Fruit fly (Drosophila melanogaster) whole organism, embryonic: Measurements from ENCODE around the gene CG43293.

Experiments
- Abd-B ChIP-seq: fragments of 200-800 bp; sonication (Bioruptor generic); optimal IDR thresholded peaks from 2 replicates; lab custom pipeline; 2018; ENCODE audit warnings: missing biosample characterization, mild to moderate bottlenecking, missing genetic modification characterization, moderate library complexity
- Atf3 ChIP-seq: fragments of 200-800 bp; sonication (Bioruptor generic); optimal IDR thresholded peaks from 3 replicates; lab custom pipeline; 2016; ENCODE audit warnings: missing biosample characterization, missing genetic modification characterization
- B-H2 ChIP-seq: fragments of 200-800 bp; sonication (Bioruptor generic); optimal IDR thresholded peaks from 2 replicates; lab custom pipeline; 2018; ENCODE audit warnings: missing biosample characterization, mild to moderate bottlenecking, missing genetic modification characterization
- BtbVII ChIP-seq: fragments of 200-800 bp; sonication (Bioruptor generic); optimal IDR thresholded peaks from 3 replicates; lab custom pipeline; 2017; ENCODE audit warnings: missing biosample characterization, mild to moderate bottlenecking, missing genetic modification characterization
- CG11247 ChIP-seq: fragments of 200-800 bp; sonication (Bioruptor generic); IDR thresholded peaks from 2 replicates; pipeline ENCODE4 v1.3.6; 2022; ENCODE audit warnings: missing biosample characterization, missing genetic modification characterization
- CG11456 ChIP-seq: fragments of 200-800 bp; sonication (Bioruptor generic); IDR thresholded peaks from 3 replicates; pipeline ENCODE4 v1.3.6; 2022; ENCODE audit warnings: missing biosample characterization, missing genetic modification characterization
- CG11504 ChIP-seq: fragments of 200-800 bp; sonication (Bioruptor generic); optimal IDR thresholded peaks from 3 replicates; lab custom pipeline; 2019; ENCODE audit warnings: missing biosample characterization, mild to moderate bottlenecking, missing genetic modification characterization, moderate library complexity
- CG11560 ChIP-seq: fragments of 200-800 bp; sonication (Bioruptor generic); IDR thresholded peaks from 3 replicates; pipeline ENCODE4 v1.3.6; 2022; ENCODE audit warnings: missing biosample characterization, missing genetic modification characterization
- CG15011 ChIP-seq: fragments of 200-800 bp; sonication (Bioruptor generic); optimal IDR thresholded peaks from 3 replicates; lab custom pipeline; 2018; ENCODE audit warnings: missing biosample characterization, mild to moderate bottlenecking, missing genetic modification characterization
- CG15073 ChIP-seq: fragments of 200-800 bp; sonication (Bioruptor generic); optimal IDR thresholded peaks from 2 replicates; lab custom pipeline; 2016; ENCODE audit warnings: missing biosample characterization, missing genetic modification characterization
- CG15269 ChIP-seq: fragments of 200-800 bp; sonication (Bioruptor generic); optimal IDR thresholded peaks from 2 replicates; lab custom pipeline; 2018; ENCODE audit warnings: missing biosample characterization, mild to moderate bottlenecking, missing genetic modification characterization, moderate library complexity
- CG1792 ChIP-seq: fragments of 200-800 bp; sonication (Bioruptor generic); optimal IDR thresholded peaks from 2 replicates; lab custom pipeline; 2016; ENCODE audit warnings: missing biosample characterization, missing genetic modification characterization
- CG18619 ChIP-seq: fragments of 200-800 bp; sonication (Bioruptor generic); optimal IDR thresholded peaks from 3 replicates; lab custom pipeline; 2017; ENCODE audit warnings: missing biosample characterization, mild to moderate bottlenecking, missing genetic modification characterization
- CG30403 ChIP-seq: fragments of 200-800 bp; sonication (Bioruptor generic); optimal IDR thresholded peaks from 3 replicates; lab custom pipeline; 2016; ENCODE audit warnings: missing biosample characterization, missing genetic modification characterization
- CG32532 ChIP-seq: fragments of 200-800 bp; sonication (Bioruptor generic); IDR thresholded peaks from 2 replicates; pipeline ENCODE4 v1.3.6; 2022; ENCODE audit warnings: missing biosample characterization, missing genetic modification characterization
- CG32767 ChIP-seq: fragments of 200-800 bp; sonication (Bioruptor generic); IDR thresholded peaks from 2 replicates; pipeline ENCODE4 v1.3.6; 2022; ENCODE audit warnings: missing biosample characterization, missing genetic modification characterization
- CG34224 ChIP-seq: fragments of 200-800 bp; sonication (Bioruptor generic); IDR thresholded peaks from 3 replicates; pipeline ENCODE4 v1.3.6; 2022; ENCODE audit warnings: missing biosample characterization, missing genetic modification characterization; ENCODE audit not compliant: partially characterized antibody
- CG4282 ChIP-seq: fragments of 200-800 bp; sonication (Bioruptor generic); optimal IDR thresholded peaks from 2 replicates; lab custom pipeline; 2016; ENCODE audit warnings: missing biosample characterization, missing genetic modification characterization
- CG43689 ChIP-seq: fragments of 200-800 bp; sonication (Bioruptor generic); IDR thresholded peaks from 2 replicates; pipeline ENCODE4 v1.3.6; 2022; ENCODE audit warnings: missing biosample characterization, missing genetic modification characterization
- CG7372 ChIP-seq: fragments of 200-800 bp; sonication (Bioruptor generic); IDR thresholded peaks from 2 replicates; pipeline ENCODE4 v1.3.6; 2022; ENCODE audit warnings: missing biosample characterization, missing genetic modification characterization
- CG7963 ChIP-seq: fragments of 200-800 bp; sonication (Bioruptor generic); IDR thresholded peaks from 3 replicates; pipeline ENCODE4 v1.3.6; 2022; ENCODE audit warnings: missing biosample characterization, missing genetic modification characterization; ENCODE audit not compliant: partially characterized antibody
- CG8924 ChIP-seq: fragments of 200-800 bp; optimal IDR thresholded peaks from 3 replicates; lab custom pipeline; 2019; ENCODE audit warnings: missing biosample characterization, mild to moderate bottlenecking, missing genetic modification characterization, moderate library complexity
- CG8944 ChIP-seq: fragments of 200-800 bp; sonication (Bioruptor generic); optimal IDR thresholded peaks from 3 replicates; lab custom pipeline; 2016; ENCODE audit warnings: missing biosample characterization, missing genetic modification characterization
- CG9797 ChIP-seq: fragments of 200-800 bp; sonication (Bioruptor generic); optimal IDR thresholded peaks from 3 replicates; lab custom pipeline; 2018; ENCODE audit warnings: missing biosample characterization, mild to moderate bottlenecking, missing genetic modification characterization
- CG9817 ChIP-seq: fragments of 200-800 bp; sonication (Bioruptor generic); optimal IDR thresholded peaks from 2 replicates; lab custom pipeline; 2018; ENCODE audit warnings: missing biosample characterization, mild to moderate bottlenecking, missing genetic modification characterization, moderate library complexity
- CkIIα-i1 ChIP-seq: fragments of 200-800 bp; sonication (Bioruptor generic); IDR thresholded peaks from 2 replicates; pipeline ENCODE4 v1.3.6; 2022; ENCODE audit warnings: missing biosample characterization, missing genetic modification characterization
- D19A ChIP-seq: fragments of 200-800 bp; optimal IDR thresholded peaks from 3 replicates; lab custom pipeline; 2019; ENCODE audit warnings: missing biosample characterization, mild to moderate bottlenecking, missing genetic modification characterization, moderate library complexity
- Ets97D ChIP-seq: fragments of 200-800 bp; sonication (Bioruptor generic); optimal IDR thresholded peaks from 3 replicates; lab custom pipeline; 2016; ENCODE audit warnings: missing biosample characterization, missing genetic modification characterization
- HLH3B ChIP-seq: fragments of 200-800 bp; sonication (Bioruptor generic); IDR thresholded peaks from 2 replicates; pipeline ENCODE4 v1.3.6; 2022; ENCODE audit warnings: missing biosample characterization, missing genetic modification characterization
- MTF-1 ChIP-seq: fragments of 200-800 bp; sonication (Bioruptor generic); optimal IDR thresholded peaks from 2 replicates; lab custom pipeline; 2018; ENCODE audit warnings: missing biosample characterization, mild to moderate bottlenecking, missing genetic modification characterization, borderline replicate concordance
- NC2α ChIP-seq: fragments of 200-800 bp; sonication (Bioruptor generic); optimal IDR thresholded peaks from 2 replicates; lab custom pipeline; 2016; ENCODE audit warnings: missing biosample characterization, missing genetic modification characterization
- Pdp1 ChIP-seq, 2 experiments: fragments of 200-800 bp; sonication (Bioruptor generic); optimal IDR thresholded peaks; 3 replicates each; lab custom pipeline; 2016; ENCODE audit warnings: missing biosample characterization in 2 of 2, missing genetic modification characterization in 2 of 2, mild to moderate bottlenecking in 1 of 2, moderate library complexity in 1 of 2
- Ptx1 ChIP-seq: fragments of 200-800 bp; sonication (Bioruptor generic); IDR thresholded peaks from 2 replicates; pipeline ENCODE4 v1.3.6; 2022; ENCODE audit warnings: missing biosample characterization, missing genetic modification characterization
- Rfx ChIP-seq: fragments of 200-800 bp; sonication (Bioruptor generic); IDR thresholded peaks from 2 replicates; pipeline ENCODE4 v1.3.6; 2022; ENCODE audit warnings: missing biosample characterization, missing genetic modification characterization
- Rx ChIP-seq: fragments of 200-800 bp; sonication (Bioruptor generic); IDR thresholded peaks from 2 replicates; pipeline ENCODE4 v1.3.6; 2022; ENCODE audit warnings: missing biosample characterization, missing genetic modification characterization
- Sry-δ ChIP-seq: fragments of 200-800 bp; sonication (Bioruptor generic); optimal IDR thresholded peaks from 2 replicates; lab custom pipeline; 2016; ENCODE audit warnings: missing biosample characterization, missing genetic modification characterization
- Tbp ChIP-seq: fragments of >200 bp; optimal IDR thresholded peaks from 2 replicates; lab custom pipeline; 2018; ENCODE audit warnings: missing biosample characterization, missing genetic modification characterization
- amos ChIP-seq: fragments of 200-800 bp; sonication (Bioruptor generic); IDR thresholded peaks from 2 replicates; pipeline ENCODE4 v1.3.6; 2022; ENCODE audit warnings: missing biosample characterization, missing genetic modification characterization; ENCODE audit not compliant: partially characterized antibody
- dati ChIP-seq: fragments of 200-800 bp; sonication (Bioruptor generic); IDR thresholded peaks from 2 replicates; pipeline ENCODE4 v1.3.6; 2022; ENCODE audit warnings: missing biosample characterization, missing genetic modification characterization
- ewg ChIP-seq: fragments of 200-800 bp; sonication (Bioruptor generic); optimal IDR thresholded peaks from 3 replicates; lab custom pipeline; 2017; ENCODE audit warnings: mild to moderate bottlenecking, missing biosample characterization, missing genetic modification reagents, missing genetic modification characterization
- gcm ChIP-seq: fragments of 200-800 bp; sonication (Bioruptor generic); optimal IDR thresholded peaks from 2 replicates; lab custom pipeline; 2019; ENCODE audit warnings: missing biosample characterization, mild to moderate bottlenecking, missing genetic modification characterization, moderate library complexity
- gro ChIP-seq: fragments of 200-800 bp; sonication (Bioruptor generic); optimal IDR thresholded peaks from 2 replicates; lab custom pipeline; 2016; ENCODE audit warnings: missing biosample characterization, missing genetic modification characterization
- gt ChIP-seq: fragments of 200-800 bp; sonication (Bioruptor generic); IDR thresholded peaks from 2 replicates; pipeline ENCODE4 v1.3.6; 2022; ENCODE audit warnings: missing biosample characterization, missing genetic modification characterization
- luna ChIP-seq: fragments of 200-800 bp; sonication (Bioruptor generic); optimal IDR thresholded peaks from 2 replicates; lab custom pipeline; 2016; ENCODE audit warnings: missing biosample characterization, missing genetic modification characterization
- nau ChIP-seq: fragments of 200-800 bp; sonication (Bioruptor generic); optimal IDR thresholded peaks from 3 replicates; lab custom pipeline; 2017; ENCODE audit warnings: missing biosample characterization, mild to moderate bottlenecking, missing genetic modification characterization, missing genetic modification reagents
- shn ChIP-seq: fragments of 200-800 bp; sonication (Bioruptor generic); optimal IDR thresholded peaks from 3 replicates; lab custom pipeline; 2016; ENCODE audit warnings: missing biosample characterization, missing genetic modification characterization
- trem ChIP-seq: fragments of 200-800 bp; optimal IDR thresholded peaks from 3 replicates; lab custom pipeline; 2019; ENCODE audit warnings: missing biosample characterization, mild to moderate bottlenecking, missing genetic modification characterization, moderate library complexity
- yki ChIP-seq: fragments of >200 bp; optimal IDR thresholded peaks from 3 replicates; lab custom pipeline; 2018
- zen2 ChIP-seq: fragments of 200-800 bp; sonication (Bioruptor generic); IDR thresholded peaks from 3 replicates; pipeline ENCODE4 v1.3.6; 2022; ENCODE audit warnings: missing biosample characterization, missing genetic modification characterization; ENCODE audit not compliant: partially characterized antibody
- zf30C ChIP-seq: fragments of 200-800 bp; sonication (Bioruptor generic); optimal IDR thresholded peaks from 3 replicates; lab custom pipeline; 2018; ENCODE audit warnings: missing biosample characterization, mild to moderate bottlenecking, missing genetic modification characterization

CG43293 gene

dm6 chr3L:6192822-6193555, 8.0 kb downstream of the CG43293 start, which contains the start of the genes Sf3b6 and Tnpo (continued):
- TF ChIP-seq CG9817, result peak; percentile 87
- no peak for TF ChIP-seq nau (GFP tag; lab: Kevin White, UChicago)
- TF ChIP-seq CkIIα-i1 (GFP tag; lab: Robert Waterston, UW), result no peak
- no peak for TF ChIP-seq yki (lab: Kevin White, UChicago)
- TF ChIP-seq Rx, result peak; percentile 75
- TF ChIP-seq CG34224 (GFP tag; lab: Robert Waterston, UW), result peak; percentile 36
- TF ChIP-seq NC2α (GFP tag; lab: Kevin White, UChicago), result peak; percentile 35
- TF ChIP-seq CG15073 (GFP tag; lab: Kevin White, UChicago), result peak; percentile 39
- peak; percentile 89 for TF ChIP-seq CG32532
- no peak for TF ChIP-seq CG7963
- peak; percentile 77 for TF ChIP-seq CG11560 (tag; lab: Robert Waterston, UW)
- TF ChIP-seq Sry-δ, result peak; percentile 87
- peak; percentile 56 for TF ChIP-seq amos (GFP tag; lab: Robert Waterston, UW)
- TF ChIP-seq CG7372, result peak; percentile 80
- TF ChIP-seq gt (GFP tag; lab: Robert Waterston, UW), result peak; percentile 27; the same call in 1 of the 2 replicates
- peak; percentile 92 for TF ChIP-seq Ptx1 (GFP tag; lab: Robert Waterston, UW)
- TF ChIP-seq CG8944 (GFP tag; lab: Kevin White, UChicago), result peak; percentile 43
- no peak; the same call in 2 of the 3 replicates for TF ChIP-seq zen2 (GFP tag; lab: Robert Waterston, UW)
- TF ChIP-seq ewg (GFP tag; lab: Kevin White, UChicago), result no peak
- TF ChIP-seq CG4282 (GFP tag; lab: Kevin White, UChicago), result peak; percentile 34
- peak; percentile 63 for TF ChIP-seq B-H2
- peak; percentile 76 for TF ChIP-seq HLH3B (GFP tag; lab: Robert Waterston, UW)
- TF ChIP-seq CG11456 (GFP tag; lab: Robert Waterston, UW), result peak; percentile 84
- 0 out of 2 replicates have a peak, but pooled peaks have one; percentile 12 for TF ChIP-seq CG43689
- peak; percentile 74 for TF ChIP-seq CG15011 (GFP tag; lab: Kevin White, UChicago)
- no peak for TF ChIP-seq dati (GFP tag; lab: Robert Waterston, UW)
- TF ChIP-seq CG15269 (tag; lab: Kevin White, UChicago), result no peak
- TF ChIP-seq trem, result peak; percentile 85
- no peak for TF ChIP-seq zf30C (GFP tag; lab: Kevin White, UChicago)
- TF ChIP-seq CG32767 (GFP tag; lab: Robert Waterston, UW), result peak; percentile 82
- peak; percentile 99 for TF ChIP-seq CG9797 (GFP tag; lab: Kevin White, UChicago)
- TF ChIP-seq CG11504 (tag; lab: Kevin White, UChicago), result no peak
- no peak for TF ChIP-seq gro (GFP tag; lab: Kevin White, UChicago)
- peak; percentile 95 for TF ChIP-seq CG30403 (GFP tag; lab: Kevin White, UChicago)
- TF ChIP-seq CG18619 (GFP tag; lab: Kevin White, UChicago), result peak; percentile 83
- TF ChIP-seq Tbp, result no peak
- peak; percentile 88 for TF ChIP-seq Rfx (GFP tag; lab: Robert Waterston, UW)
- TF ChIP-seq BtbVII (GFP tag; lab: Kevin White, UChicago), result no peak
- peak; percentile 78 for TF ChIP-seq Ets97D (GFP tag; lab: Kevin White, UChicago)
- no peak for TF ChIP-seq MTF-1 (GFP tag; lab: Kevin White, UChicago)
- peak; percentile 71 for TF ChIP-seq CG11247 (GFP tag; lab: Robert Waterston, UW)
- peak; percentile 9 for TF ChIP-seq luna (GFP tag; lab: Kevin White, UChicago)
- no peak for TF ChIP-seq gcm (GFP tag; lab: Kevin White, UChicago)
- no peak for TF ChIP-seq D19A (tag; lab: Kevin White, UChicago)
- peak; percentile 58 for TF ChIP-seq Atf3 (GFP tag; lab: Kevin White, UChicago)
- peak; percentile 85 for TF ChIP-seq CG8924 (tag; lab: Kevin White, UChicago)
- peak; percentile 62 for TF ChIP-seq shn (GFP tag; lab: Kevin White, UChicago)
- TF ChIP-seq Pdp1 (GFP tag; optimal IDR thresholded peaks at IDR 0.05; lab: Kevin White, UChicago), result peak; percentile 59 to 77
- TF ChIP-seq Abd-B (GFP tag; lab: Kevin White, UChicago), result no peak
- peak; percentile 38 for TF ChIP-seq CG1792 (GFP tag; lab: Kevin White, UChicago)
